ENCODE assay signal across 1 worm cellular context in genomic region chrII:11297217-11297738, ce11.
A peak's percentile ranks its signal among the peaks of the same experiment; 100 is the strongest.
TF ChIP-seq lines count a peak whose summit lies in the region.

Gene saps-1, plus strand, starts transcription at chrII:11297688.

TF ChIP-seq in whole organism, young adult, 124 proteins besides CTCF, POLR2A, EP300 and RAD21 (continued from another document):
- TF ChIP-seq ztf-28 (GFP tag; IDR thresholded peaks at IDR 0.05; lab: Robert Waterston, UW) (no peak), attf-5 (GFP tag; optimal IDR thresholded peaks at IDR 0.05; lab: Kevin White, UChicago) (peak; percentile 60), ztf-22 (GFP tag; optimal IDR thresholded peaks at IDR 0.05; lab: Kevin White, UChicago) (no peak), mel-28 (tag; optimal IDR thresholded peaks at IDR 0.05; lab: Kevin White, UChicago; ENCODE audit: borderline replicate concordance) (no peak), F39B2.1 (GFP tag; IDR thresholded peaks at IDR 0.05; lab: Robert Waterston, UW) (no peak), tbx-9 (tag; optimal IDR thresholded peaks at IDR 0.05; lab: Kevin White, UChicago; ENCODE audit: borderline replicate concordance) (no peak), F49E8.2 (tag; optimal IDR thresholded peaks at IDR 0.05; lab: Kevin White, UChicago; ENCODE audit: insufficient read depth) (no peak), sdz-38 (tag; optimal IDR thresholded peaks at IDR 0.05; lab: Kevin White, UChicago) (no peak), ztf-18 (tag; optimal IDR thresholded peaks at IDR 0.05; lab: Kevin White, UChicago) (peak; percentile 27), repo-1 (tag; optimal IDR thresholded peaks at IDR 0.05; lab: Kevin White, UChicago) (no peak), attf-3 (GFP tag; conservative IDR thresholded peaks at IDR 0.05; lab: Robert Waterston, UW) (no peak), aptf-3 (GFP tag; IDR thresholded peaks at IDR 0.05; lab: Robert Waterston, UW) (no peak), ZK185.1 (tag; optimal IDR thresholded peaks at IDR 0.05; lab: Kevin White, UChicago; ENCODE audit: poor library complexity, severe bottlenecking) (no peak), lsl-1 (GFP tag; optimal IDR thresholded peaks at IDR 0.05; lab: Kevin White, UChicago) (peak; percentile 95), snpc-4 (GFP tag; optimal IDR thresholded peaks at IDR 0.05; lab: Kevin White, UChicago) (no peak), snpc-4 (tag; optimal IDR thresholded peaks at IDR 0.05; lab: Kevin White, UChicago) (peak in 2 of 4 experiments; percentile 12 to 44), lin-54 (GFP tag; optimal IDR thresholded peaks at IDR 0.05; lab: Kevin White, UChicago) (peak; percentile 68), cebp-1 (GFP tag; IDR thresholded peaks at IDR 0.05; lab: Robert Waterston, UW) (peak; percentile 55; the same call in 1 of the 2 replicates), cebp-1 (tag; optimal IDR thresholded peaks at IDR 0.05; lab: Kevin White, UChicago) (peak; percentile 87), mcd-1 (GFP tag; IDR thresholded peaks at IDR 0.05; lab: Robert Waterston, UW) (peak; percentile 76), F57C9.4 (tag; optimal IDR thresholded peaks at IDR 0.05; lab: Kevin White, UChicago) (no peak), madf-10 (tag; optimal IDR thresholded peaks at IDR 0.05; lab: Kevin White, UChicago) (no peak), die-1 (tag; optimal IDR thresholded peaks at IDR 0.05; lab: Kevin White, UChicago) (no peak), ccch-3 (GFP tag; optimal IDR thresholded peaks at IDR 0.05; lab: Kevin White, UChicago) (no peak), pbrm-1 (GFP tag; IDR thresholded peaks at IDR 0.05; lab: Robert Waterston, UW) (peak; percentile 58; the same call in 1 of the 2 replicates), F37B4.10 (GFP tag; IDR thresholded peaks at IDR 0.05; lab: Robert Waterston, UW) (no peak), pha-4 (tag; optimal IDR thresholded peaks at IDR 0.05; lab: Kevin White, UChicago) (no peak), dpff-1 (tag; optimal IDR thresholded peaks at IDR 0.05; lab: Kevin White, UChicago) (no peak), hmg-1.2 (GFP tag; IDR thresholded peaks at IDR 0.05; lab: Robert Waterston, UW) (peak; percentile 39; the same call in 1 of the 2 replicates), zim-3 (tag; optimal IDR thresholded peaks at IDR 0.05; lab: Kevin White, UChicago) (no peak), ceh-40 (GFP tag; IDR thresholded peaks at IDR 0.05; lab: Robert Waterston, UW) (no peak), F52B5.7 (tag; optimal IDR thresholded peaks at IDR 0.05; lab: Kevin White, UChicago) (no peak), Y56A3A.18 (GFP tag; IDR thresholded peaks at IDR 0.05; lab: Robert Waterston, UW) (no peak), ceh-27 (GFP tag; optimal IDR thresholded peaks at IDR 0.05; lab: Kevin White, UChicago) (peak; percentile 8), hmg-20 (GFP tag; IDR thresholded peaks at IDR 0.05; lab: Robert Waterston, UW) (no peak), unc-62 (GFP tag; optimal IDR thresholded peaks at IDR 0.05; lab: Kevin White, UChicago) (no peak), F33H1.4 (GFP tag; IDR thresholded peaks at IDR 0.05; lab: Robert Waterston, UW) (peak; percentile 76), bed-1 (GFP tag; IDR thresholded peaks at IDR 0.05; lab: Robert Waterston, UW) (no peak)
